Fruit fly (Drosophila melanogaster) whole organism, pupa: ENCODE data around the gene CG13837.
A peak's percentile ranks its signal among the peaks of the same experiment; 100 is the strongest.

Experiments
- CG10348 ChIP-seq: fragments of 200-800 bp; sonication (Bioruptor generic); IDR thresholded peaks from 2 replicates; pipeline ENCODE4 v1.3.6; 2022; ENCODE audit warnings: missing biosample characterization, missing genetic modification characterization
- CG12605 ChIP-seq: fragments of 200-800 bp; sonication (Bioruptor generic); IDR thresholded peaks from 2 replicates; pipeline ENCODE4 v1.3.6; 2022; ENCODE audit warnings: missing biosample characterization, missing genetic modification characterization
- CG13204 ChIP-seq: fragments of 200-800 bp; sonication (Bioruptor generic); optimal IDR thresholded peaks from 2 replicates; lab custom pipeline; 2018; ENCODE audit warnings: missing biosample characterization, mild to moderate bottlenecking, missing genetic modification characterization, moderate library complexity
- CG14655 ChIP-seq: fragments of 200-800 bp; sonication (Bioruptor generic); optimal IDR thresholded peaks from 3 replicates; lab custom pipeline; 2017; ENCODE audit warnings: mild to moderate bottlenecking, missing biosample characterization, missing genetic modification reagents, missing genetic modification characterization
- CG15710 ChIP-seq: fragments of 200-800 bp; sonication (Bioruptor generic); optimal IDR thresholded peaks from 2 replicates; lab custom pipeline; 2018; ENCODE audit warnings: missing biosample characterization, mild to moderate bottlenecking, missing genetic modification characterization, moderate library complexity
- CG17806 ChIP-seq: fragments of 200-800 bp; sonication (Bioruptor generic); optimal IDR thresholded peaks from 2 replicates; lab custom pipeline; 2018; ENCODE audit warnings: missing biosample characterization, mild to moderate bottlenecking, missing genetic modification characterization, moderate library complexity
- CG32121 ChIP-seq: fragments of 200-800 bp; sonication (Bioruptor generic); IDR thresholded peaks from 2 replicates; pipeline ENCODE4 v1.3.6; 2022; ENCODE audit warnings: missing biosample characterization, missing genetic modification characterization
- CG34367 ChIP-seq: fragments of 200-800 bp; sonication (Bioruptor generic); optimal IDR thresholded peaks from 2 replicates; lab custom pipeline; 2018; ENCODE audit warnings: missing biosample characterization, mild to moderate bottlenecking, missing genetic modification characterization
- CG4496 ChIP-seq: fragments of 200-800 bp; sonication (Bioruptor generic); IDR thresholded peaks from 3 replicates; pipeline ENCODE4 v1.3.6; 2022; ENCODE audit warnings: missing biosample characterization, missing genetic modification characterization
- CG8159 ChIP-seq: fragments of 200-800 bp; sonication (Bioruptor generic); optimal IDR thresholded peaks from 3 replicates; lab custom pipeline; 2018; ENCODE audit warnings: missing biosample characterization, mild to moderate bottlenecking, missing genetic modification characterization, moderate library complexity
- CG8301 ChIP-seq: fragments of 200-800 bp; sonication (Bioruptor generic); optimal IDR thresholded peaks from 2 replicates; lab custom pipeline; 2018; ENCODE audit warnings: missing biosample characterization, mild to moderate bottlenecking, missing genetic modification characterization
- CG9948 ChIP-seq: fragments of 200-800 bp; sonication (Bioruptor generic); optimal IDR thresholded peaks from 2 replicates; lab custom pipeline; 2018; ENCODE audit warnings: missing biosample characterization, mild to moderate bottlenecking, missing genetic modification characterization, moderate library complexity
- D1 ChIP-seq: fragments of 200-800 bp; sonication (Bioruptor generic); optimal IDR thresholded peaks from 2 replicates; lab custom pipeline; 2018; ENCODE audit warnings: missing biosample characterization, mild to moderate bottlenecking, missing genetic modification characterization, moderate library complexity
- EcR ChIP-seq: fragments of 200-800 bp; sonication (Bioruptor generic); optimal IDR thresholded peaks from 3 replicates; lab custom pipeline; 2019; ENCODE audit warnings: missing biosample characterization, missing genetic modification characterization, mild to moderate bottlenecking, moderate library complexity, missing genetic modification reagents
- Ets98B ChIP-seq: fragments of 200-800 bp; sonication (Bioruptor generic); IDR thresholded peaks from 2 replicates; pipeline ENCODE4 v1.3.6; 2022; ENCODE audit warnings: missing biosample characterization, missing genetic modification characterization
- Pif1A ChIP-seq: fragments of 200-800 bp; sonication (Bioruptor generic); optimal IDR thresholded peaks from 3 replicates; lab custom pipeline; 2016; ENCODE audit warnings: missing biosample characterization, missing genetic modification characterization
- Pif1B ChIP-seq: fragments of 200-800 bp; sonication (Bioruptor generic); optimal IDR thresholded peaks from 3 replicates; lab custom pipeline; 2016; ENCODE audit warnings: missing biosample characterization, missing genetic modification characterization
- Snoo ChIP-seq: fragments of 200-800 bp; sonication (Bioruptor generic); optimal IDR thresholded peaks from 3 replicates; lab custom pipeline; 2017; ENCODE audit warnings: missing biosample characterization, mild to moderate bottlenecking, missing genetic modification characterization, inconsistent platforms
- fd96Ca ChIP-seq: fragments of 200-800 bp; sonication (Bioruptor generic); IDR thresholded peaks from 3 replicates; pipeline ENCODE4 v1.3.6; 2022; ENCODE audit warnings: missing biosample characterization, missing genetic modification characterization
- gl ChIP-seq: fragments of 200-800 bp; sonication (Bioruptor generic); optimal IDR thresholded peaks from 2 replicates; lab custom pipeline; 2018; ENCODE audit warnings: missing biosample characterization, mild to moderate bottlenecking, missing genetic modification characterization
- rn ChIP-seq: fragments of 200-800 bp; sonication (Bioruptor generic); IDR thresholded peaks from 2 replicates; pipeline ENCODE4 v1.3.6; 2022; ENCODE audit warnings: missing biosample characterization, missing genetic modification characterization

Gene CG13837

dm6 chr3R:23053936-23054335 lies 10.1 kb downstream of the CG13837 start, which contains the start of gene p53:
p53 (minus strand) TSS chr3R:23054082.
- TF ChIP-seq CG4496 (GFP tag; lab: Robert Waterston, UW): peak; percentile 83
- TF ChIP-seq CG34367 (tag; lab: Kevin White, UChicago): peak; percentile 20
- no peak for TF ChIP-seq Pif1B (GFP tag; lab: Kevin White, UChicago)
- TF ChIP-seq Snoo (tag; lab: Kevin White, UChicago): peak; percentile 71
- TF ChIP-seq CG17806: peak; percentile 56
- TF ChIP-seq fd96Ca: 0 out of 3 replicates have a peak, but pooled peaks have one; percentile 20
- TF ChIP-seq D1 (tag; lab: Kevin White, UChicago): no peak
- peak; percentile 42 for TF ChIP-seq Ets98B
- peak; percentile 28; the same call in 1 of the 2 replicates for TF ChIP-seq CG32121 (GFP tag; lab: Robert Waterston, UW)
- peak; percentile 38 for TF ChIP-seq CG15710 (tag; lab: Kevin White, UChicago)
- no peak for TF ChIP-seq Pif1A (GFP tag; lab: Kevin White, UChicago)
- peak; percentile 11 for TF ChIP-seq gl (tag; lab: Kevin White, UChicago)
- no peak for TF ChIP-seq rn (GFP tag; lab: Robert Waterston, UW)
- TF ChIP-seq CG12605 (GFP tag; lab: Robert Waterston, UW): no peak
- no peak for TF ChIP-seq CG13204 (GFP tag; lab: Kevin White, UChicago)
- TF ChIP-seq, all 21 proteins: peak for 9

dm6 chr3R:23056113-23056512 lies 12.3 kb downstream of the CG13837 start:
- no peak for TF ChIP-seq Pif1A (GFP tag; lab: Kevin White, UChicago)
- no peak for TF ChIP-seq EcR
- no peak for TF ChIP-seq Snoo (tag; lab: Kevin White, UChicago)
- TF ChIP-seq CG15710 (tag; lab: Kevin White, UChicago): no peak
- TF ChIP-seq gl (tag; lab: Kevin White, UChicago): no peak
- TF ChIP-seq Pif1B (GFP tag; lab: Kevin White, UChicago): no peak
- TF ChIP-seq CG9948 (tag; lab: Kevin White, UChicago): no peak
- TF ChIP-seq fd96Ca: no peak
- no peak for TF ChIP-seq CG12605 (GFP tag; lab: Robert Waterston, UW)
- no peak for TF ChIP-seq CG8159
- no peak for TF ChIP-seq CG10348 (GFP tag; lab: Robert Waterston, UW)
- TF ChIP-seq rn (GFP tag; lab: Robert Waterston, UW): no peak
- no peak for TF ChIP-seq CG32121 (GFP tag; lab: Robert Waterston, UW)
- no peak for TF ChIP-seq CG8301 (tag; lab: Kevin White, UChicago)
- TF ChIP-seq CG4496 (GFP tag; lab: Robert Waterston, UW): no peak
- TF ChIP-seq D1 (tag; lab: Kevin White, UChicago): no peak
- TF ChIP-seq CG13204 (GFP tag; lab: Kevin White, UChicago): no peak
- no peak for TF ChIP-seq CG14655
- no peak for TF ChIP-seq Ets98B

dm6 chr3R:23056753-23057152 lies 13.0 kb downstream of the CG13837 start:
- TF ChIP-seq CG8301 (tag; lab: Kevin White, UChicago): no peak
- TF ChIP-seq CG10348 (GFP tag; lab: Robert Waterston, UW): no peak
- TF ChIP-seq CG4496 (GFP tag; lab: Robert Waterston, UW): no peak
- TF ChIP-seq Ets98B: no peak
- no peak for TF ChIP-seq Pif1A (GFP tag; lab: Kevin White, UChicago)

- TF ChIP-seq rn (GFP tag; lab: Robert Waterston, UW) (no peak), CG34367 (tag; lab: Kevin White, UChicago) (no peak), Pif1B (GFP tag; lab: Kevin White, UChicago) (no peak), CG14655 (no peak), CG15710 (tag; lab: Kevin White, UChicago) (no peak), CG12605 (GFP tag; lab: Robert Waterston, UW) (no peak), CG9948 (tag; lab: Kevin White, UChicago) (no peak), CG17806 (no peak), CG32121 (GFP tag; lab: Robert Waterston, UW) (no peak), CG8301 (tag; lab: Kevin White, UChicago) (no peak), CG8159 (no peak), CG4496 (GFP tag; lab: Robert Waterston, UW) (no peak), fd96Ca (no peak), Snoo (tag; lab: Kevin White, UChicago) (no peak), Ets98B (no peak), EcR (no peak)
Observed at dm6 chr3R:23057390-23057789, 13.6 kb downstream of the CG13837 start.

dm6 chr3R:23058858-23059257 lies 15.1 kb downstream of the CG13837 start, which contains the start of gene Ctns:
Ctns (minus strand) TSS chr3R:23058958.
- TF ChIP-seq CG17806 (no peak), CG14655 (no peak)

dm6 chr3R:23060166-23060565 lies 16.4 kb downstream of the CG13837 start:
- TF ChIP-seq CG4496 (GFP tag; lab: Robert Waterston, UW): no peak
- no peak for TF ChIP-seq Snoo (tag; lab: Kevin White, UChicago)
- TF ChIP-seq CG12605 (GFP tag; lab: Robert Waterston, UW): no peak
- TF ChIP-seq CG13204 (GFP tag; lab: Kevin White, UChicago): no peak
- no peak for TF ChIP-seq EcR
- TF ChIP-seq CG32121 (GFP tag; lab: Robert Waterston, UW): no peak
- TF ChIP-seq CG14655: no peak
- no peak for TF ChIP-seq CG17806
- TF ChIP-seq CG9948 (tag; lab: Kevin White, UChicago): no peak
- TF ChIP-seq CG8301 (tag; lab: Kevin White, UChicago): no peak
- no peak for TF ChIP-seq fd96Ca
- TF ChIP-seq Pif1A (GFP tag; lab: Kevin White, UChicago): no peak
- TF ChIP-seq CG34367 (tag; lab: Kevin White, UChicago): no peak
- TF ChIP-seq Ets98B: no peak
- TF ChIP-seq CG8159: no peak
- TF ChIP-seq rn (GFP tag; lab: Robert Waterston, UW): no peak
- no peak for TF ChIP-seq gl (tag; lab: Kevin White, UChicago)
- TF ChIP-seq Pif1B (GFP tag; lab: Kevin White, UChicago): no peak
- no peak for TF ChIP-seq D1 (tag; lab: Kevin White, UChicago)
